Fruit fly (Drosophila melanogaster) whole organism, pupa: ENCODE data around the gene CG43165.

Experiments
- CG10348 ChIP-seq: fragments of 200-800 bp; sonication (Bioruptor generic); IDR thresholded peaks from 2 replicates; pipeline ENCODE4 v1.3.6; 2022; ENCODE audit warnings: missing biosample characterization, missing genetic modification characterization
- CG34367 ChIP-seq: fragments of 200-800 bp; sonication (Bioruptor generic); optimal IDR thresholded peaks from 2 replicates; lab custom pipeline; 2018; ENCODE audit warnings: missing biosample characterization, mild to moderate bottlenecking, missing genetic modification characterization
- D1 ChIP-seq: fragments of 200-800 bp; sonication (Bioruptor generic); optimal IDR thresholded peaks from 2 replicates; lab custom pipeline; 2018; ENCODE audit warnings: missing biosample characterization, mild to moderate bottlenecking, missing genetic modification characterization, moderate library complexity
- EcR ChIP-seq: fragments of 200-800 bp; sonication (Bioruptor generic); optimal IDR thresholded peaks from 3 replicates; lab custom pipeline; 2019; ENCODE audit warnings: missing biosample characterization, missing genetic modification characterization, mild to moderate bottlenecking, moderate library complexity, missing genetic modification reagents
- rn ChIP-seq: fragments of 200-800 bp; sonication (Bioruptor generic); IDR thresholded peaks from 2 replicates; pipeline ENCODE4 v1.3.6; 2022; ENCODE audit warnings: missing biosample characterization, missing genetic modification characterization

- TF ChIP-seq EcR (GFP tag; lab: Kevin White, UChicago) (no peak), D1 (tag; lab: Kevin White, UChicago) (no peak), rn (GFP tag; lab: Robert Waterston, UW) (no peak), CG34367 (tag; lab: Kevin White, UChicago) (no peak), CG10348 (GFP tag; lab: Robert Waterston, UW) (no peak)
Measured at dm6 chr2L:3693805-3694204, 1.0 kb downstream of the CG43165 start, which contains the start of gene Acp24A4.
